Fruit fly (Drosophila melanogaster) whole organism, embryonic: ENCODE results near the gene CG14205.

ENCODE experiments used
- BtbVII ChIP-seq: fragments of 200-800 bp; sonication (Bioruptor generic); optimal IDR thresholded peaks from 3 replicates; lab custom pipeline; 2017; ENCODE audit warnings: missing biosample characterization, mild to moderate bottlenecking, missing genetic modification characterization
- CG1024 ChIP-seq: fragments of 200-800 bp; sonication (Bioruptor generic); IDR thresholded peaks from 2 replicates; pipeline ENCODE4 v1.3.6; 2022; ENCODE audit warnings: missing biosample characterization, missing genetic modification characterization
- CG10321 ChIP-seq: fragments of 200-800 bp; sonication (Bioruptor generic); IDR thresholded peaks from 2 replicates; pipeline ENCODE4 v1.3.6; 2022; ENCODE audit warnings: missing biosample characterization, missing genetic modification characterization
- CG12071 ChIP-seq: fragments of 200-800 bp; sonication (Bioruptor generic); optimal IDR thresholded peaks from 3 replicates; lab custom pipeline; 2018; ENCODE audit warnings: missing biosample characterization, mild to moderate bottlenecking, missing genetic modification characterization
- CG12236 ChIP-seq: fragments of 200-800 bp; sonication (Bioruptor generic); optimal IDR thresholded peaks from 2 replicates; lab custom pipeline; 2016; ENCODE audit warnings: missing biosample characterization, missing genetic modification characterization
- CG12659 ChIP-seq: fragments of 200-800 bp; sonication (Bioruptor generic); optimal IDR thresholded peaks from 3 replicates; lab custom pipeline; 2017; ENCODE audit warnings: mild to moderate bottlenecking, missing biosample characterization, missing genetic modification reagents, missing genetic modification characterization
- CG14050 ChIP-seq: fragments of 200-800 bp; sonication (Bioruptor generic); IDR thresholded peaks from 3 replicates; pipeline ENCODE4 v1.3.6; 2022; ENCODE audit warnings: missing biosample characterization, missing genetic modification characterization
- CG17328 ChIP-seq: fragments of 200-800 bp; sonication (Bioruptor generic); IDR thresholded peaks from 2 replicates; pipeline ENCODE4 v1.3.6; 2022; ENCODE audit warnings: missing biosample characterization, missing genetic modification characterization
- CG17359 ChIP-seq: fragments of 200-800 bp; sonication (Bioruptor generic); optimal IDR thresholded peaks from 3 replicates; lab custom pipeline; 2018; ENCODE audit warnings: missing biosample characterization, mild to moderate bottlenecking, missing genetic modification characterization, moderate library complexity
- CG1792 ChIP-seq: fragments of 200-800 bp; sonication (Bioruptor generic); optimal IDR thresholded peaks from 2 replicates; lab custom pipeline; 2016; ENCODE audit warnings: missing biosample characterization, missing genetic modification characterization
- CG2875 ChIP-seq: fragments of 200-800 bp; sonication (Bioruptor generic); optimal IDR thresholded peaks from 2 replicates; lab custom pipeline; 2017; ENCODE audit warnings: missing biosample characterization, mild to moderate bottlenecking, missing genetic modification characterization, missing genetic modification reagents
- CG33557 ChIP-seq: fragments of 200-800 bp; sonication (Bioruptor generic); optimal IDR thresholded peaks from 2 replicates; lab custom pipeline; 2019; ENCODE audit warnings: missing biosample characterization, mild to moderate bottlenecking, missing genetic modification characterization, moderate library complexity
- CG34376 ChIP-seq: fragments of 200-800 bp; sonication (Bioruptor generic); optimal IDR thresholded peaks from 2 replicates; lab custom pipeline; 2018; ENCODE audit warnings: missing biosample characterization, mild to moderate bottlenecking, missing genetic modification characterization
- CG5180 ChIP-seq: fragments of 200-800 bp; sonication (Bioruptor generic); optimal IDR thresholded peaks from 3 replicates; lab custom pipeline; 2017; ENCODE audit warnings: missing biosample characterization, missing genetic modification characterization, mild to moderate bottlenecking, moderate library complexity, missing genetic modification reagents
- CG6765 ChIP-seq: fragments of 200-800 bp; sonication (Bioruptor generic); optimal IDR thresholded peaks from 3 replicates; lab custom pipeline; 2017; ENCODE audit warnings: missing biosample characterization, mild to moderate bottlenecking, missing genetic modification characterization
- CG7928 ChIP-seq: fragments of 200-800 bp; sonication (Bioruptor generic); optimal IDR thresholded peaks from 2 replicates; lab custom pipeline; 2017; ENCODE audit warnings: missing biosample characterization, mild to moderate bottlenecking, missing genetic modification characterization
- CG8290 ChIP-seq, 3 experiments: fragments of 200-800 bp; sonication (Bioruptor generic); optimal IDR thresholded peaks; 2 replicates each; lab custom pipeline; 2016 to 2019; ENCODE audit warnings: missing biosample characterization in 3 of 3, missing genetic modification characterization in 3 of 3, mild to moderate bottlenecking in 2 of 3, moderate library complexity in 1 of 3
- CG8359 ChIP-seq: fragments of 200-800 bp; sonication (Bioruptor generic); optimal IDR thresholded peaks from 2 replicates; lab custom pipeline; 2017; ENCODE audit warnings: missing biosample characterization, mild to moderate bottlenecking, missing genetic modification characterization, borderline replicate concordance
- CG8388 ChIP-seq: fragments of 200-800 bp; sonication (Bioruptor generic); optimal IDR thresholded peaks from 2 replicates; lab custom pipeline; 2019; ENCODE audit warnings: missing biosample characterization, mild to moderate bottlenecking, missing genetic modification characterization, moderate library complexity
- CG9797 ChIP-seq: fragments of 200-800 bp; sonication (Bioruptor generic); optimal IDR thresholded peaks from 3 replicates; lab custom pipeline; 2018; ENCODE audit warnings: missing biosample characterization, mild to moderate bottlenecking, missing genetic modification characterization
- CTCF ChIP-seq: fragments of 200-800 bp; sonication (Bioruptor generic); optimal IDR thresholded peaks from 2 replicates; lab custom pipeline; 2017; ENCODE audit warnings: missing biosample characterization, mild to moderate bottlenecking, missing genetic modification characterization, moderate library complexity
- Dref ChIP-seq: fragments of 200-800 bp; sonication (Bioruptor generic); IDR thresholded peaks from 2 replicates; pipeline ENCODE4 v1.3.6; 2022; ENCODE audit warnings: missing biosample characterization, missing genetic modification characterization
- Ets65A ChIP-seq: fragments of 200-800 bp; sonication (Bioruptor generic); peaks from one replicate; lab custom pipeline; 2016; ENCODE audit warnings: missing biosample characterization, missing genetic modification characterization
- Hand ChIP-seq: fragments of 200-800 bp; sonication (Bioruptor generic); optimal IDR thresholded peaks from 2 replicates; lab custom pipeline; 2017; ENCODE audit warnings: mild to moderate bottlenecking, missing biosample characterization, missing genetic modification reagents, missing genetic modification characterization
- Hsf ChIP-seq: fragments of 200-800 bp; sonication (Bioruptor generic); optimal IDR thresholded peaks from 3 replicates; lab custom pipeline; 2016; ENCODE audit warnings: missing biosample characterization, missing genetic modification characterization
- Nf-YA ChIP-seq: fragments of 200-800 bp; sonication (Bioruptor generic); IDR thresholded peaks from 2 replicates; pipeline ENCODE4 v1.3.6; 2022; ENCODE audit warnings: missing biosample characterization, missing genetic modification characterization
- Pdp1 ChIP-seq, 2 experiments: fragments of 200-800 bp; sonication (Bioruptor generic); optimal IDR thresholded peaks; 3 replicates each; lab custom pipeline; 2016; ENCODE audit warnings: missing biosample characterization in 2 of 2, missing genetic modification characterization in 2 of 2, mild to moderate bottlenecking in 1 of 2, moderate library complexity in 1 of 2
- Scr ChIP-seq: fragments of 200-800 bp; sonication (Bioruptor generic); IDR thresholded peaks from 2 replicates; pipeline ENCODE4 v1.3.6; 2022; ENCODE audit warnings: missing biosample characterization, missing genetic modification characterization; ENCODE audit not compliant: partially characterized antibody
- Xbp1 ChIP-seq: fragments of 200-800 bp; sonication (Bioruptor generic); optimal IDR thresholded peaks from 3 replicates; lab custom pipeline; 2016; ENCODE audit warnings: missing biosample characterization, mild to moderate bottlenecking, missing genetic modification characterization
- ab ChIP-seq: fragments of 200-800 bp; sonication (Bioruptor generic); optimal IDR thresholded peaks from 2 replicates; lab custom pipeline; 2016; ENCODE audit warnings: missing biosample characterization, missing genetic modification characterization
- ase ChIP-seq: fragments of 200-800 bp; sonication (Bioruptor generic); IDR thresholded peaks from 3 replicates; pipeline ENCODE4 v1.3.6; 2022; ENCODE audit warnings: missing biosample characterization, missing genetic modification characterization
- cato ChIP-seq: fragments of 200-800 bp; sonication (Bioruptor generic); optimal IDR thresholded peaks from 2 replicates; lab custom pipeline; 2016; ENCODE audit warnings: missing biosample characterization, missing genetic modification characterization, borderline replicate concordance
- chif ChIP-seq, 2 experiments: fragments of 200-800 bp; sonication (Bioruptor generic); optimal IDR thresholded peaks; 3 replicates each; lab custom pipeline; 2016; ENCODE audit warnings: missing biosample characterization in 2 of 2, missing genetic modification characterization in 2 of 2
- ci ChIP-seq: fragments of 200-800 bp; sonication (Bioruptor generic); IDR thresholded peaks from 3 replicates; pipeline ENCODE4 v1.3.6; 2022; ENCODE audit warnings: missing biosample characterization, missing genetic modification characterization
- dmrt11E ChIP-seq: fragments of 200-800 bp; sonication (Bioruptor generic); optimal IDR thresholded peaks from 3 replicates; lab custom pipeline; 2018; ENCODE audit warnings: missing biosample characterization, mild to moderate bottlenecking, missing genetic modification characterization, moderate library complexity
- dpn ChIP-seq, 2 experiments: fragments of 200-800 bp; sonication (Bioruptor generic); optimal IDR thresholded peaks; 3 replicates each; lab custom pipeline; 2016; ENCODE audit warnings: missing biosample characterization in 2 of 2, missing genetic modification characterization in 2 of 2
- fd64A ChIP-seq: fragments of 200-800 bp; sonication (Bioruptor generic); optimal IDR thresholded peaks from 3 replicates; lab custom pipeline; 2018; ENCODE audit warnings: missing biosample characterization, mild to moderate bottlenecking, missing genetic modification characterization
- gce ChIP-seq: fragments of 200-800 bp; sonication (Bioruptor generic); IDR thresholded peaks from 3 replicates; pipeline ENCODE4 v1.3.6; 2022; ENCODE audit warnings: missing biosample characterization, missing genetic modification characterization
- gcm2 ChIP-seq: fragments of 200-800 bp; sonication (Bioruptor generic); optimal IDR thresholded peaks from 2 replicates; lab custom pipeline; 2016; ENCODE audit warnings: missing biosample characterization, missing genetic modification characterization
- hb ChIP-seq: fragments of 200-800 bp; sonication (Bioruptor generic); IDR thresholded peaks from 3 replicates; pipeline ENCODE4 v1.3.6; 2022; ENCODE audit warnings: missing biosample characterization, missing genetic modification characterization; ENCODE audit not compliant: partially characterized antibody
- insv ChIP-seq, 2 experiments: fragments of 200-800 bp; sonication (Bioruptor generic); optimal IDR thresholded peaks; 3 replicates each; lab custom pipeline; 2016 to 2018; ENCODE audit warnings: missing biosample characterization in 2 of 2, missing genetic modification characterization in 2 of 2
- odd ChIP-seq: fragments of 200-800 bp; sonication (Bioruptor generic); optimal IDR thresholded peaks from 2 replicates; lab custom pipeline; 2017; ENCODE audit warnings: missing biosample characterization, mild to moderate bottlenecking, missing genetic modification characterization
- onecut ChIP-seq: fragments of 200-800 bp; sonication (Bioruptor generic); IDR thresholded peaks from 2 replicates; pipeline ENCODE4 v1.3.6; 2022; ENCODE audit warnings: missing biosample characterization, missing genetic modification characterization
- p53 ChIP-seq: fragments of 200-800 bp; sonication (Bioruptor generic); optimal IDR thresholded peaks from 2 replicates; lab custom pipeline; 2016; ENCODE audit warnings: missing biosample characterization, missing genetic modification characterization
- pfk ChIP-seq: fragments of 200-800 bp; sonication (Bioruptor generic); optimal IDR thresholded peaks from 2 replicates; lab custom pipeline; 2018; ENCODE audit warnings: missing biosample characterization, mild to moderate bottlenecking, missing genetic modification characterization, moderate library complexity
- pum ChIP-seq: fragments of 200-800 bp; sonication (Bioruptor generic); optimal IDR thresholded peaks from 2 replicates; lab custom pipeline; 2016; ENCODE audit warnings: missing biosample characterization, missing genetic modification characterization
- salm ChIP-seq: fragments of 200-800 bp; sonication (Bioruptor generic); optimal IDR thresholded peaks from 2 replicates; lab custom pipeline; 2018; ENCODE audit warnings: missing biosample characterization, mild to moderate bottlenecking, missing genetic modification characterization
- schlank ChIP-seq: fragments of 200-800 bp; sonication (Bioruptor generic); optimal IDR thresholded peaks from 2 replicates; lab custom pipeline; 2018; ENCODE audit warnings: missing biosample characterization, mild to moderate bottlenecking, missing genetic modification characterization
- stc ChIP-seq: fragments of 200-800 bp; sonication (Bioruptor generic); IDR thresholded peaks from 2 replicates; pipeline ENCODE4 v1.3.6; 2022; ENCODE audit warnings: missing biosample characterization, missing genetic modification characterization
- zfh2 ChIP-seq: fragments of 200-800 bp; sonication (Bioruptor generic); optimal IDR thresholded peaks from 2 replicates; lab custom pipeline; 2016; ENCODE audit warnings: missing biosample characterization, missing genetic modification characterization

Gene CG14205

dm6 chrX:19613473-19613872 is 21.1 kb downstream of the CG14205 start (continued):
- TF ChIP-seq insv (GFP tag; optimal IDR thresholded peaks at IDR 0.05; lab: Kevin White, UChicago) (peak in 1 of 2 experiments; percentile 37), pfk (peak; percentile 97), chif (GFP tag; optimal IDR thresholded peaks at IDR 0.05; lab: Kevin White, UChicago) (no peak), Xbp1 (GFP tag; lab: Kevin White, UChicago) (peak; percentile 5), CG12071 (GFP tag; lab: Kevin White, UChicago) (peak; percentile 82), CG8388 (GFP tag; lab: Kevin White, UChicago) (peak; percentile 34), fd64A (GFP tag; lab: Kevin White, UChicago) (peak; percentile 53), CG14050 (GFP tag; lab: Robert Waterston, UW) (no peak), Dref (GFP tag; lab: Robert Waterston, UW) (peak; percentile 74), Scr (GFP tag; lab: Robert Waterston, UW) (peak; percentile 47), CTCF (GFP tag; lab: Kevin White, UChicago) (peak; percentile 14), Pdp1 (GFP tag; optimal IDR thresholded peaks at IDR 0.05; lab: Kevin White, UChicago) (peak in 1 of 2 experiments; percentile 39), CG10321 (no peak), pum (no peak), odd (peak; percentile 70), BtbVII (GFP tag; lab: Kevin White, UChicago) (peak; percentile 59), CG8290 (GFP tag; optimal IDR thresholded peaks at IDR 0.05; lab: Kevin White, UChicago) (no peak), CG8290 (tag; optimal IDR thresholded peaks at IDR 0.05; lab: Kevin White, UChicago) (peak; percentile 63 to 82), cato (GFP tag; lab: Kevin White, UChicago) (no peak), CG9797 (GFP tag; lab: Kevin White, UChicago) (peak; percentile 34), CG1024 (peak; percentile 44; the same call in 1 of the 2 replicates), gce (GFP tag; lab: Robert Waterston, UW) (peak; percentile 60; the same call in 1 of the 3 replicates), CG33557 (GFP tag; lab: Kevin White, UChicago) (peak; percentile 58), stc (peak; percentile 42; the same call in 1 of the 2 replicates), ci (GFP tag; lab: Robert Waterston, UW) (peak; percentile 89), CG12659 (GFP tag; lab: Kevin White, UChicago) (peak; percentile 70), Ets65A (GFP tag; lab: Kevin White, UChicago) (no peak), Nf-YA (GFP tag; lab: Robert Waterston, UW) (no peak), dpn (GFP tag; optimal IDR thresholded peaks at IDR 0.05; lab: Kevin White, UChicago) (peak in 1 of 2 experiments; percentile 43), schlank (tag; lab: Kevin White, UChicago) (peak; percentile 71), CG1792 (no peak), CG12236 (GFP tag; lab: Kevin White, UChicago) (peak; percentile 20), salm (tag; lab: Kevin White, UChicago) (peak; percentile 17), CG5180 (GFP tag; lab: Kevin White, UChicago) (no peak), CG17359 (tag; lab: Kevin White, UChicago) (peak; percentile 39), dmrt11E (tag; lab: Kevin White, UChicago) (peak; percentile 11), Hand (peak; percentile 35), CG34376 (GFP tag; lab: Kevin White, UChicago) (peak; percentile 90), zfh2 (GFP tag; lab: Kevin White, UChicago) (no peak), p53 (GFP tag; lab: Kevin White, UChicago) (no peak), hb (no peak), CG8359 (no peak), ase (GFP tag; lab: Robert Waterston, UW) (no peak), onecut (peak; percentile 64), CG2875 (peak; percentile 55), Hsf (GFP tag; lab: Kevin White, UChicago) (no peak), CG17328 (GFP tag; lab: Robert Waterston, UW) (peak; percentile 58), ab (GFP tag; lab: Kevin White, UChicago) (no peak), gcm2 (GFP tag; lab: Kevin White, UChicago) (peak; percentile 16), CG7928 (peak; percentile 1), CG6765 (GFP tag; lab: Kevin White, UChicago) (peak; percentile 83)
